Fruit fly (Drosophila melanogaster) whole organism, adult: ENCODE results near the gene Nup58.

Experiments used
- CG11617 ChIP-seq: fragments of 200-800 bp; sonication (Bioruptor generic); optimal IDR thresholded peaks from 2 replicates; lab custom pipeline; 2017; ENCODE audit warnings: mild to moderate bottlenecking, missing biosample characterization, missing genetic modification reagents, missing genetic modification characterization
- CG12768 ChIP-seq: fragments of 200-800 bp; sonication (Bioruptor generic); optimal IDR thresholded peaks from 2 replicates; lab custom pipeline; 2017; ENCODE audit warnings: missing biosample characterization, missing genetic modification characterization, mild to moderate bottlenecking, moderate library complexity, missing genetic modification reagents
- CG14711 ChIP-seq: fragments of 200-800 bp; sonication (Bioruptor generic); optimal IDR thresholded peaks from 2 replicates; lab custom pipeline; 2018; ENCODE audit warnings: missing biosample characterization, mild to moderate bottlenecking, missing genetic modification characterization, moderate library complexity
- CG1620 ChIP-seq: fragments of 200-800 bp; sonication (Bioruptor generic); optimal IDR thresholded peaks from 2 replicates; lab custom pipeline; 2016; ENCODE audit warnings: missing biosample characterization, missing genetic modification characterization
- CG33017 ChIP-seq: fragments of 200-800 bp; sonication (Bioruptor generic); optimal IDR thresholded peaks from 2 replicates; lab custom pipeline; 2018; ENCODE audit warnings: missing biosample characterization, mild to moderate bottlenecking, missing genetic modification characterization, moderate library complexity
- CG5204 ChIP-seq: fragments of 200-800 bp; sonication (Bioruptor generic); optimal IDR thresholded peaks from 2 replicates; lab custom pipeline; 2016; ENCODE audit warnings: missing biosample characterization, missing genetic modification characterization
- CG7045 ChIP-seq: fragments of 200-800 bp; sonication (Bioruptor generic); optimal IDR thresholded peaks from 2 replicates; lab custom pipeline; 2017; ENCODE audit warnings: missing biosample characterization, mild to moderate bottlenecking, missing genetic modification characterization
- CG7101 ChIP-seq: fragments of 200-800 bp; sonication (Bioruptor generic); optimal IDR thresholded peaks from 2 replicates; lab custom pipeline; 2018; ENCODE audit warnings: missing biosample characterization, mild to moderate bottlenecking, missing genetic modification characterization, moderate library complexity
- Clk ChIP-seq: fragments of 200-800 bp; sonication (Bioruptor generic); optimal IDR thresholded peaks from 2 replicates; lab custom pipeline; 2017; ENCODE audit warnings: missing biosample characterization, missing genetic modification characterization
- Crg-1 ChIP-seq: fragments of 200-800 bp; sonication (Bioruptor generic); optimal IDR thresholded peaks from 2 replicates; lab custom pipeline; 2016; ENCODE audit warnings: missing biosample characterization, missing genetic modification characterization
- Hr96 ChIP-seq: fragments of 200-800 bp; sonication (Bioruptor generic); optimal IDR thresholded peaks from 2 replicates; lab custom pipeline; 2016; ENCODE audit warnings: missing biosample characterization, missing genetic modification characterization
- Mnt ChIP-seq: fragments of 200-800 bp; sonication (Bioruptor generic); optimal IDR thresholded peaks from 2 replicates; lab custom pipeline; 2016; ENCODE audit warnings: missing biosample characterization, mild to moderate bottlenecking, missing genetic modification characterization
- bab1 ChIP-seq: fragments of 200-800 bp; sonication (Bioruptor generic); optimal IDR thresholded peaks from 3 replicates; lab custom pipeline; 2019; ENCODE audit warnings: missing biosample characterization, mild to moderate bottlenecking, missing genetic modification characterization, moderate library complexity
- cic ChIP-seq: fragments of 200-800 bp; sonication (Bioruptor generic); optimal IDR thresholded peaks from 2 replicates; lab custom pipeline; 2017; ENCODE audit warnings: missing biosample characterization, mild to moderate bottlenecking, missing genetic modification characterization, moderate library complexity
- cnc ChIP-seq, 2 experiments: fragments of >200 bp; optimal IDR thresholded peaks; 2 replicates each; lab custom pipeline; 2017
- kay ChIP-seq: fragments of 200-800 bp; sonication (Bioruptor generic); peaks from one replicate; lab custom pipeline; 2016; ENCODE audit warnings: missing biosample characterization, missing genetic modification characterization, borderline replicate concordance
- ovo ChIP-seq: fragments of 200-800 bp; sonication (Bioruptor generic); optimal IDR thresholded peaks from 2 replicates; lab custom pipeline; 2016; ENCODE audit warnings: missing biosample characterization, missing genetic modification characterization
- pad ChIP-seq: fragments of 200-800 bp; sonication (Bioruptor generic); optimal IDR thresholded peaks from 3 replicates; lab custom pipeline; 2017; ENCODE audit warnings: missing biosample characterization, missing genetic modification characterization, mild to moderate bottlenecking, moderate library complexity, missing genetic modification reagents
- tj ChIP-seq: fragments of 200-800 bp; sonication (Bioruptor generic); optimal IDR thresholded peaks from 3 replicates; lab custom pipeline; 2017; ENCODE audit warnings: missing biosample characterization, mild to moderate bottlenecking, missing genetic modification characterization, moderate library complexity
- toe ChIP-seq: fragments of 200-800 bp; sonication (Bioruptor generic); optimal IDR thresholded peaks from 2 replicates; lab custom pipeline; 2016; ENCODE audit warnings: missing biosample characterization, missing genetic modification characterization

Gene Nup58

dm6 chr3R:19612908-19613431 is 31.9 kb upstream of the Nup58 start, which contains the start of gene CG16727:
Gene CG16727 (plus strand): TSS chr3R:19613381.
- TF ChIP-seq cnc (optimal IDR thresholded peaks at IDR 0.05; lab: Kevin White, UChicago) (no peak), CG7045 (no peak), CG1620 (GFP tag; lab: Kevin White, UChicago) (no peak), CG33017 (no peak), pad (GFP tag; lab: Kevin White, UChicago) (no peak), bab1 (GFP tag; lab: Kevin White, UChicago) (no peak), Crg-1 (GFP tag; lab: Kevin White, UChicago) (no peak), cic (GFP tag; lab: Kevin White, UChicago) (no peak), CG14711 (tag; lab: Kevin White, UChicago) (no peak), CG11617 (GFP tag; lab: Kevin White, UChicago) (no peak), Hr96 (no peak), Clk (no peak), CG12768 (GFP tag; lab: Kevin White, UChicago) (no peak)

DNA sequence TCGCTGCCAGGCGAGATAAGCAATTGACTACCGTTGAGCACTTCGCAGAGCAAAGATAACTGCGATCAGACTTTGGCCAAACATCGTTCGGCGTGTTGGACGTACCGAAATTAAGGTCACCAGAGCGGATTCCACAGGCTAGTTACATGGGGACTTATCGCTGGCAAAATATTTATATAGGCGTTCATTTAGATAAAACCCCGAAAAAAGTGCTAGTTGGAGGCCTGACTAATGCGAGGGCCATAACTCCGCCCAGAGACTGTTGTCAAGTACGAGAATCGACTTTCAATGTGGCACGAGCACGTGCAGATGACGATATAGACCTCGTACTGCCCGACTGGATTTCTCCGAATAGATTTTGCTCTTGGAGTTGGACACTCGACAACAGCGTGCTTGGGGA is 24.9 kb upstream of the Nup58 start:
- TF ChIP-seq tj (GFP tag; lab: Kevin White, UChicago) = no peak
- TF ChIP-seq Clk = no peak
- TF ChIP-seq pad (GFP tag; lab: Kevin White, UChicago) = no peak

DNA sequence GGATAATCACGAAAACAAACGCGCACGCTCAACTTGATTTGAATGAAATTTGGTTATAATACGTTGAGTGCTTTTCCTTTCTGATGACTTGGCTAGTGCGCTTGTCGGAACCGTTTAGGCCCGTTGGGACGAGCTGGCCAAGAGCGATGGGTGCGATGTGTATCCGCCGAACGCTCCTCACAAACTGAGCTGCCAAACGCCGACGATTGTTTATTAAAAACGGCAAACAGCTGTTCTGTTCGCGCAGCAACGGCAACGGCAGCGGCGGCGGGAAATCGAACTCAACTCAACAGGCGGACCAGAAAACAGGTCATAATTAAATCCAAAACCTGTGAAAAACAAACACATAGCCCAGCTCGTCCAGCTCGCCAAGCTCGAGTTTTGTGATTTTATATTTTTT is 23.9 kb upstream of the Nup58 start:
- TF ChIP-seq ovo (GFP tag; lab: Kevin White, UChicago) (no peak), tj (GFP tag; lab: Kevin White, UChicago) (peak; percentile 2)

- TF ChIP-seq pad (GFP tag; lab: Kevin White, UChicago) (peak; percentile 0), cnc (optimal IDR thresholded peaks at IDR 0.05; lab: Kevin White, UChicago) (no peak), Mnt (no peak), CG1620 (GFP tag; lab: Kevin White, UChicago) (no peak), Hr96 (no peak)
Observed at dm6 chr3R:19622005-19622404, 22.8 kb upstream of the Nup58 start.

dm6 chr3R:19623606-19624005 is 21.2 kb upstream of the Nup58 start:
- TF ChIP-seq kay (GFP tag; lab: Kevin White, UChicago) = no peak
- peak; percentile 4 for TF ChIP-seq CG11617 (GFP tag; lab: Kevin White, UChicago)
- TF ChIP-seq CG14711 (tag; lab: Kevin White, UChicago) = peak; percentile 19
- TF ChIP-seq toe (GFP tag; lab: Kevin White, UChicago) = peak; percentile 22
- peak; percentile 37 for TF ChIP-seq tj (GFP tag; lab: Kevin White, UChicago)
- TF ChIP-seq CG1620 (GFP tag; lab: Kevin White, UChicago) = no peak
- no peak for TF ChIP-seq Clk
- no peak for TF ChIP-seq cnc (optimal IDR thresholded peaks at IDR 0.05; lab: Kevin White, UChicago)
- no peak for TF ChIP-seq CG12768 (GFP tag; lab: Kevin White, UChicago)
- peak; percentile 31 for TF ChIP-seq CG7045
- peak; percentile 6 for TF ChIP-seq CG33017
- no peak for TF ChIP-seq Crg-1 (GFP tag; lab: Kevin White, UChicago)
- peak; percentile 41 for TF ChIP-seq Hr96
- TF ChIP-seq Mnt = no peak
- TF ChIP-seq bab1 (GFP tag; lab: Kevin White, UChicago) = peak; percentile 52
- TF ChIP-seq ovo (GFP tag; lab: Kevin White, UChicago) = no peak
- peak; percentile 65 for TF ChIP-seq pad (GFP tag; lab: Kevin White, UChicago)
- peak; percentile 33 for TF ChIP-seq CG7101
- TF ChIP-seq cic (GFP tag; lab: Kevin White, UChicago) = no peak
- peak; percentile 52 for TF ChIP-seq CG5204 (GFP tag; lab: Kevin White, UChicago)

DNA sequence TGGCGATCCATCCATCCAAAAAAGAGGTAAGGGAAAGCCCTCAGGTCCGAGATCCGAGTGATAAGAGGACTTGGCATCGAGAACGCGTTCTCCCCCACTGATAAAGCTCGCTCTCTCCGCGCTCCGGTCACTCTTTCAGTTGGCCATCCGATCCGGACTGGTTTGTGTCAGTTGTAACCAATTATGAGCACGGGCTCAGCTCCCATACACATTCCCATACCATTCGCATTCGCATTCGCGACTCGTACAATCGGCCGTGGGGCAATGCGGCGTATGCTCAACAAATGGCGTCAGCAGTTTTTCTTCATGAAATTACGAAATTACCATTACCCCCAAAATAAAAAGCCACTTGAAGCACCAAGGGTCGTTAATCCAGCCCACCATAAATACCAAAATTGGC is 20.3 kb upstream of the Nup58 start:
- peak; percentile 75 for TF ChIP-seq kay (GFP tag; lab: Kevin White, UChicago)
- no peak for TF ChIP-seq CG1620 (GFP tag; lab: Kevin White, UChicago)
- TF ChIP-seq tj (GFP tag; lab: Kevin White, UChicago) = peak; percentile 76

DNA sequence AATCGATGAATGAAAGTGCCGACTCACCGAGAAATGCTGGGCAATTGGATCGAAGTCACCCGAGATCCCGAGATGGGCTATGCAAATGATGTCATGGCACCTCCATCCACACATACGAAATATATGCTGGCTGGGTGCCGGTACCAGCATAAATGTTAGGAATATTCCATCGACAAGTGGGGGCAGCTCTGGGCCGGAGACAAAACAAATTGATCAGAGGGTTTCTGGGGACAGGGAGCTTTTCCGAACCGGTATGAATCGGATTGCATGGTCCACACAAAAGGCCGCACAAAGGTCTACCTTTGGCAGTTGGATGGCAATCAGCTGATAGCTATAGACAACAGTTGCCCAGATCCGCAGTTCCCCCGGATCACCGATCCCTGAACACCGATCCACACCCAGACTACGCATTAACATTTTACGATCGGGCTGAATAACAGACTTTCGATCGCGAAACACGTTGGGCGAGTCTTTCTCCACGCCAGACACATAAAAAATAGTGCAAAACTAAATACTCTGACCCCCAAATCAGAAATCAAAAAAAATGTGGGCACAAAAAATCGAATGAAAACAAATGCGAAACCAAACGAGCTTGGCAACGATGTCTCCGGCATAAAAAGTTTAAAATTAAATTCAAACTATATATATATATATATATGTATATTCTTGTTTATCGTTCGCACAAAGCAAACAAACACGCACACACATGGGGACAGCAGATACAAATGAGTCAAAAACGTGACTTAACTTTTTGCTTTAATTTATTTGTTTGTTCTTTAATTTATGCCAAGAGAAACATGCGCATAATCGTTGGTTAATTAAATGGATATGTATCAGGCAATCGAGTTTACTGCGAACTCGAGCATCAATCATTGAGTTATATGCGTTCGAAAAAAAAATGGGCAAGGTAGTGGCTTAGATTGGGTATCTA is 19.3 kb upstream of the Nup58 start:
- TF ChIP-seq cnc (optimal IDR thresholded peaks at IDR 0.05; lab: Kevin White, UChicago) (no peak), tj (GFP tag; lab: Kevin White, UChicago) (no peak), kay (GFP tag; lab: Kevin White, UChicago) (no peak), CG5204 (GFP tag; lab: Kevin White, UChicago) (no peak), Mnt (no peak), pad (GFP tag; lab: Kevin White, UChicago) (no peak), ovo (GFP tag; lab: Kevin White, UChicago) (no peak), CG12768 (GFP tag; lab: Kevin White, UChicago) (no peak), CG1620 (GFP tag; lab: Kevin White, UChicago) (no peak), bab1 (GFP tag; lab: Kevin White, UChicago) (no peak), toe (GFP tag; lab: Kevin White, UChicago) (no peak), Hr96 (no peak), Crg-1 (GFP tag; lab: Kevin White, UChicago) (no peak), CG14711 (tag; lab: Kevin White, UChicago) (no peak)
